Worm (Caenorhabditis elegans): ENCODE data around the gene C36E8.6.

- no peak for TF ChIP-seq nhr-76 (tag; optimal IDR thresholded peaks at IDR 0.05)
- TF ChIP-seq unc-62 (GFP tag; optimal IDR thresholded peaks at IDR 0.05) = no peak
- TF ChIP-seq nhr-237 (tag; optimal IDR thresholded peaks at IDR 0.05) = no peak
- TF ChIP-seq lin-13 (tag; optimal IDR thresholded peaks at IDR 0.05) = no peak
- no peak for TF ChIP-seq cnd-1 (tag; optimal IDR thresholded peaks at IDR 0.05)
- no peak for TF ChIP-seq pha-4 (tag; optimal IDR thresholded peaks at IDR 0.05)
- no peak for TF ChIP-seq zip-8 (tag; optimal IDR thresholded peaks at IDR 0.05)
- TF ChIP-seq elt-3 (tag; optimal IDR thresholded peaks at IDR 0.05) = no peak
- no peak for TF ChIP-seq nhr-12 (tag; optimal IDR thresholded peaks at IDR 0.05)
Measured at ce11 chrIII:4021866-4022265, 34.0 kb downstream of the C36E8.6 start, which contains the start of gene tftc-5.

All from whole organism, mixed stage, embryonic.